Fruit fly (Drosophila melanogaster) whole organism, embryonic: Measurements from ENCODE around the gene Spt20.
A peak's percentile ranks its signal among the peaks of the same experiment; 100 is the strongest.

Experiments
- Atf3 ChIP-seq: fragments of 200-800 bp; sonication (Bioruptor generic); optimal IDR thresholded peaks from 3 replicates; lab custom pipeline; 2016; ENCODE audit warnings: missing biosample characterization, missing genetic modification characterization
- Atf6 ChIP-seq: fragments of 200-800 bp; sonication (Bioruptor generic); IDR thresholded peaks from 2 replicates; pipeline ENCODE4 v1.3.6; 2022; ENCODE audit warnings: missing biosample characterization, missing genetic modification characterization
- B-H1 ChIP-seq: fragments of 200-800 bp; sonication (Bioruptor generic); IDR thresholded peaks from 3 replicates; pipeline ENCODE4 v1.3.6; 2022; ENCODE audit warnings: missing biosample characterization, missing genetic modification characterization
- CG10543 ChIP-seq: fragments of 200-800 bp; sonication (Bioruptor generic); optimal IDR thresholded peaks from 3 replicates; lab custom pipeline; 2017; ENCODE audit warnings: missing biosample characterization, mild to moderate bottlenecking, missing genetic modification characterization, moderate library complexity
- CG11085 ChIP-seq: fragments of 200-800 bp; sonication (Bioruptor generic); IDR thresholded peaks from 2 replicates; pipeline ENCODE4 v1.3.6; 2022; ENCODE audit warnings: missing biosample characterization, missing genetic modification characterization
- CG11695 ChIP-seq: fragments of 200-800 bp; sonication (Bioruptor generic); IDR thresholded peaks from 3 replicates; pipeline ENCODE4 v1.3.6; 2022; ENCODE audit warnings: missing biosample characterization, missing genetic modification characterization
- CG11696 ChIP-seq: fragments of 200-800 bp; sonication (Bioruptor generic); IDR thresholded peaks from 2 replicates; pipeline ENCODE4 v1.3.6; 2022; ENCODE audit warnings: missing biosample characterization, missing genetic modification characterization
- CG12236 ChIP-seq: fragments of 200-800 bp; sonication (Bioruptor generic); optimal IDR thresholded peaks from 2 replicates; lab custom pipeline; 2016; ENCODE audit warnings: missing biosample characterization, missing genetic modification characterization
- CG13123 ChIP-seq: fragments of 200-800 bp; sonication (Bioruptor generic); optimal IDR thresholded peaks from 2 replicates; lab custom pipeline; 2016; ENCODE audit warnings: missing biosample characterization, missing genetic modification characterization
- CG17612 ChIP-seq: fragments of 200-800 bp; sonication (Bioruptor generic); IDR thresholded peaks from 2 replicates; pipeline ENCODE4 v1.3.6; 2022; ENCODE audit warnings: missing biosample characterization, missing genetic modification characterization
- CG1832 ChIP-seq: fragments of 200-800 bp; sonication (Bioruptor generic); optimal IDR thresholded peaks from 2 replicates; lab custom pipeline; 2017; ENCODE audit warnings: missing biosample characterization, mild to moderate bottlenecking, missing genetic modification characterization, inconsistent platforms
- CG2116 ChIP-seq: fragments of 200-800 bp; sonication (Bioruptor generic); optimal IDR thresholded peaks from 3 replicates; lab custom pipeline; 2018; ENCODE audit warnings: missing biosample characterization, mild to moderate bottlenecking, missing genetic modification characterization
- CG31224 ChIP-seq: fragments of 200-800 bp; sonication (Bioruptor generic); IDR thresholded peaks from 2 replicates; pipeline ENCODE4 v1.3.6; 2022; ENCODE audit warnings: missing biosample characterization, missing genetic modification characterization
- CG3847 ChIP-seq: fragments of 200-800 bp; sonication (Bioruptor generic); IDR thresholded peaks from 2 replicates; pipeline ENCODE4 v1.3.6; 2022; ENCODE audit warnings: missing biosample characterization, missing genetic modification characterization
- CG6175 ChIP-seq: fragments of 200-800 bp; sonication (Bioruptor generic); IDR thresholded peaks from 3 replicates; pipeline ENCODE4 v1.3.6; 2022; ENCODE audit warnings: missing biosample characterization, missing genetic modification characterization
- CG6272 ChIP-seq: fragments of 200-800 bp; sonication (Bioruptor generic); IDR thresholded peaks from 2 replicates; pipeline ENCODE4 v1.3.6; 2022; ENCODE audit warnings: missing biosample characterization, missing genetic modification characterization
- CG9876 ChIP-seq: fragments of 200-800 bp; sonication (Bioruptor generic); optimal IDR thresholded peaks from 2 replicates; lab custom pipeline; 2016; ENCODE audit warnings: missing biosample characterization, missing genetic modification characterization
- CTCF ChIP-seq: fragments of 200-800 bp; sonication (Bioruptor generic); optimal IDR thresholded peaks from 2 replicates; lab custom pipeline; 2017; ENCODE audit warnings: missing biosample characterization, mild to moderate bottlenecking, missing genetic modification characterization, moderate library complexity
- Dll ChIP-seq: fragments of 200-800 bp; sonication (Bioruptor generic); IDR thresholded peaks from 4 replicates; pipeline ENCODE4 v1.3.6; 2022; ENCODE audit warnings: missing biosample characterization, missing genetic modification characterization; ENCODE audit not compliant: partially characterized antibody
- Doc2 ChIP-seq: fragments of 200-800 bp; sonication (Bioruptor generic); IDR thresholded peaks from 2 replicates; pipeline ENCODE4 v1.3.6; 2022; ENCODE audit warnings: missing biosample characterization, missing genetic modification characterization
- Doc3 ChIP-seq: fragments of 200-800 bp; sonication (Bioruptor generic); IDR thresholded peaks from 3 replicates; pipeline ENCODE4 v1.3.6; 2022; ENCODE audit warnings: missing biosample characterization, missing genetic modification characterization; ENCODE audit not compliant: partially characterized antibody
- Dref ChIP-seq: fragments of 200-800 bp; sonication (Bioruptor generic); IDR thresholded peaks from 2 replicates; pipeline ENCODE4 v1.3.6; 2022; ENCODE audit warnings: missing biosample characterization, missing genetic modification characterization
- Drgx ChIP-seq: fragments of 200-800 bp; sonication (Bioruptor generic); IDR thresholded peaks from 2 replicates; pipeline ENCODE4 v1.3.6; 2022; ENCODE audit warnings: missing biosample characterization, missing genetic modification characterization
- ERR ChIP-seq: fragments of 200-800 bp; sonication (Bioruptor generic); optimal IDR thresholded peaks from 2 replicates; lab custom pipeline; 2016; ENCODE audit warnings: missing biosample characterization, missing genetic modification characterization
- Hand ChIP-seq: fragments of 200-800 bp; sonication (Bioruptor generic); optimal IDR thresholded peaks from 2 replicates; lab custom pipeline; 2017; ENCODE audit warnings: mild to moderate bottlenecking, missing biosample characterization, missing genetic modification reagents, missing genetic modification characterization
- Hsf ChIP-seq: fragments of 200-800 bp; sonication (Bioruptor generic); optimal IDR thresholded peaks from 3 replicates; lab custom pipeline; 2016; ENCODE audit warnings: missing biosample characterization, missing genetic modification characterization
- MTF-1 ChIP-seq: fragments of 200-800 bp; sonication (Bioruptor generic); optimal IDR thresholded peaks from 2 replicates; lab custom pipeline; 2018; ENCODE audit warnings: missing biosample characterization, mild to moderate bottlenecking, missing genetic modification characterization, borderline replicate concordance
- Mrtf ChIP-seq: fragments of 200-800 bp; sonication (Bioruptor generic); IDR thresholded peaks from 3 replicates; pipeline ENCODE4 v1.3.6; 2022; ENCODE audit warnings: missing biosample characterization, missing genetic modification characterization
- Oaz ChIP-seq: fragments of 200-800 bp; sonication (Bioruptor generic); IDR thresholded peaks from 2 replicates; pipeline ENCODE4 v1.3.6; 2022; ENCODE audit warnings: missing biosample characterization, missing genetic modification characterization
- Opbp ChIP-seq: fragments of 200-800 bp; sonication (Bioruptor generic); IDR thresholded peaks from 3 replicates; pipeline ENCODE4 v1.3.6; 2022; ENCODE audit warnings: missing biosample characterization, missing genetic modification characterization; ENCODE audit not compliant: partially characterized antibody
- Spps ChIP-seq: fragments of 200-800 bp; sonication (Bioruptor generic); optimal IDR thresholded peaks from 2 replicates; lab custom pipeline; 2018; ENCODE audit warnings: missing biosample characterization, mild to moderate bottlenecking, missing genetic modification characterization
- Ssrp ChIP-seq: fragments of 200-800 bp; sonication (Bioruptor generic); optimal IDR thresholded peaks from 2 replicates; lab custom pipeline; 2018; ENCODE audit warnings: missing biosample characterization, mild to moderate bottlenecking, missing genetic modification characterization, moderate library complexity
- TFAM ChIP-seq: fragments of 200-800 bp; sonication (Bioruptor generic); optimal IDR thresholded peaks from 2 replicates; lab custom pipeline; 2017; ENCODE audit warnings: missing biosample characterization, missing genetic modification characterization, inconsistent platforms
- Usf ChIP-seq: fragments of 200-800 bp; sonication (Bioruptor generic); optimal IDR thresholded peaks from 2 replicates; lab custom pipeline; 2017; ENCODE audit warnings: missing genotype, missing biosample characterization, missing genetic modification characterization
- ash1 ChIP-seq: fragments of 200-800 bp; sonication (Bioruptor generic); optimal IDR thresholded peaks from 2 replicates; lab custom pipeline; 2018; ENCODE audit warnings: missing biosample characterization, mild to moderate bottlenecking, missing genetic modification characterization
- bab2 ChIP-seq: fragments of 200-800 bp; sonication (Bioruptor generic); optimal IDR thresholded peaks from 2 replicates; lab custom pipeline; 2016; ENCODE audit warnings: missing biosample characterization, missing genetic modification characterization
- bowl ChIP-seq: fragments of 200-800 bp; sonication (Bioruptor generic); IDR thresholded peaks from 2 replicates; pipeline ENCODE4 v1.3.6; 2022; ENCODE audit warnings: missing biosample characterization, missing genetic modification characterization
- br ChIP-seq: fragments of >200 bp; optimal IDR thresholded peaks from 2 replicates; lab custom pipeline; 2017
- bsh ChIP-seq, 2 experiments: fragments of 200-800 bp; sonication (Bioruptor generic); optimal IDR thresholded peaks; 2 replicates each; lab custom pipeline; 2017 to 2018; ENCODE audit warnings: mild to moderate bottlenecking in 2 of 2, missing biosample characterization in 2 of 2, missing genetic modification characterization in 2 of 2, moderate library complexity in 1 of 2
- da ChIP-seq: fragments of 200-800 bp; sonication (Bioruptor generic); optimal IDR thresholded peaks from 2 replicates; lab custom pipeline; 2016; ENCODE audit warnings: missing biosample characterization, missing genetic modification characterization
- dimm ChIP-seq: fragments of 200-800 bp; sonication (Bioruptor generic); IDR thresholded peaks from 2 replicates; pipeline ENCODE4 v1.3.6; 2022; ENCODE audit warnings: missing biosample characterization, missing genetic modification characterization
- dmrt11E ChIP-seq: fragments of 200-800 bp; sonication (Bioruptor generic); optimal IDR thresholded peaks from 3 replicates; lab custom pipeline; 2018; ENCODE audit warnings: missing biosample characterization, mild to moderate bottlenecking, missing genetic modification characterization, moderate library complexity
- en ChIP-seq: fragments of 200-800 bp; sonication (Bioruptor generic); optimal IDR thresholded peaks from 2 replicates; lab custom pipeline; 2016; ENCODE audit warnings: missing biosample characterization, missing genetic modification characterization
- eve ChIP-seq, 2 experiments: fragments of >200 bp; optimal IDR thresholded peaks; 2 replicates each; lab custom pipeline; 2017; ENCODE audit warnings: missing biosample characterization in 2 of 2, missing genetic modification characterization in 2 of 2
- hth ChIP-seq: fragments of >200 bp; optimal IDR thresholded peaks from 2 replicates; lab custom pipeline; 2017; ENCODE audit warnings: inconsistent platforms
- insv ChIP-seq, 2 experiments: fragments of 200-800 bp; sonication (Bioruptor generic); optimal IDR thresholded peaks; 3 replicates each; lab custom pipeline; 2016 to 2018; ENCODE audit warnings: missing biosample characterization in 2 of 2, missing genetic modification characterization in 2 of 2
- klu ChIP-seq: fragments of 200-800 bp; sonication (Bioruptor generic); IDR thresholded peaks from 2 replicates; pipeline ENCODE4 v1.3.6; 2022; ENCODE audit warnings: missing biosample characterization, missing genetic modification characterization
- kni ChIP-seq: fragments of 200-800 bp; sonication (Bioruptor generic); optimal IDR thresholded peaks from 3 replicates; lab custom pipeline; 2017; ENCODE audit warnings: mild to moderate bottlenecking, missing biosample characterization, missing genetic modification reagents, missing genetic modification characterization
- lola ChIP-seq, 3 experiments: fragments of >200 bp in 2 of 3; fragments of 200-800 bp in 1 of 3; sonication (Bioruptor generic) in 1 of 3; optimal IDR thresholded peaks; 2 replicates each; lab custom pipeline; 2017 to 2019; ENCODE audit warnings: missing biosample characterization in 3 of 3, missing genetic modification characterization in 3 of 3, mild to moderate bottlenecking in 1 of 3, moderate library complexity in 1 of 3
- pho ChIP-seq: fragments of 200-800 bp; sonication (Bioruptor generic); optimal IDR thresholded peaks from 2 replicates; lab custom pipeline; 2016; ENCODE audit warnings: missing biosample characterization, missing genetic modification characterization
- vnd ChIP-seq: fragments of 200-800 bp; sonication (Bioruptor generic); IDR thresholded peaks from 3 replicates; pipeline ENCODE4 v1.3.6; 2022; ENCODE audit warnings: missing biosample characterization, missing genetic modification characterization; ENCODE audit not compliant: partially characterized antibody
- zfh1 ChIP-seq: fragments of 200-800 bp; sonication (Bioruptor generic); IDR thresholded peaks from 3 replicates; pipeline ENCODE4 v1.3.6; 2022; ENCODE audit warnings: missing biosample characterization, missing genetic modification characterization

Gene Spt20

dm6 chr3L:13479609-13480240 lies 22.8 kb upstream of the Spt20 start (continued):
- no peak for TF ChIP-seq CG12236
- TF ChIP-seq Spps (tag; lab: Kevin White, UChicago), result no peak
- no peak for TF ChIP-seq insv (GFP tag; optimal IDR thresholded peaks at IDR 0.05; lab: Kevin White, UChicago)
- no peak for TF ChIP-seq en (GFP tag; lab: Kevin White, UChicago)
- TF ChIP-seq Ssrp (tag; lab: Kevin White, UChicago), result peak; percentile 20
- no peak for TF ChIP-seq ash1
- no peak for TF ChIP-seq MTF-1 (GFP tag; lab: Kevin White, UChicago)
- TF ChIP-seq lola (GFP tag; optimal IDR thresholded peaks at IDR 0.05; lab: Kevin White, UChicago), result no peak
- no peak for TF ChIP-seq CTCF (GFP tag; lab: Kevin White, UChicago)
- TF ChIP-seq TFAM (GFP tag; lab: Kevin White, UChicago), result no peak
- peak; percentile 38 for TF ChIP-seq Hsf (GFP tag; lab: Kevin White, UChicago)
- no peak for TF ChIP-seq CG6272 (GFP tag; lab: Robert Waterston, UW)
- no peak for TF ChIP-seq bowl
- TF ChIP-seq da, result no peak
- TF ChIP-seq Opbp (GFP tag; lab: Robert Waterston, UW), result no peak
- no peak for TF ChIP-seq CG9876 (GFP tag; lab: Kevin White, UChicago)
- TF ChIP-seq CG11695 (GFP tag; lab: Robert Waterston, UW), result peak; percentile 51; the same call in 1 of the 3 replicates
- no peak for TF ChIP-seq CG17612 (GFP tag; lab: Robert Waterston, UW)
- no peak for TF ChIP-seq Dll (GFP tag; lab: Robert Waterston, UW)
- 0 out of 2 replicates have a peak, but pooled peaks have one; percentile 28 for TF ChIP-seq Oaz
- no peak for TF ChIP-seq vnd (GFP tag; lab: Robert Waterston, UW)
- peak; percentile 81 for TF ChIP-seq CG10543
- TF ChIP-seq CG6175 (GFP tag; lab: Robert Waterston, UW), result 0 out of 3 replicates have a peak, but pooled peaks have one; percentile 9
- no peak for TF ChIP-seq CG13123
- no peak for TF ChIP-seq B-H1 (GFP tag; lab: Robert Waterston, UW)
- no peak for TF ChIP-seq eve (GFP tag; optimal IDR thresholded peaks at IDR 0.05; lab: Kevin White, UChicago)
- TF ChIP-seq dmrt11E (tag; lab: Kevin White, UChicago), result no peak
- no peak for TF ChIP-seq CG11696 (GFP tag; lab: Robert Waterston, UW)
- TF ChIP-seq Atf6 (GFP tag; lab: Robert Waterston, UW), result peak; percentile 33; the same call in 1 of the 2 replicates
- no peak for TF ChIP-seq CG11085 (GFP tag; lab: Robert Waterston, UW)
- TF ChIP-seq Dref, result no peak
- no peak for TF ChIP-seq zfh1 (GFP tag; lab: Robert Waterston, UW)
- peak; percentile 42 for TF ChIP-seq pho (GFP tag; lab: Kevin White, UChicago)
- TF ChIP-seq bsh (GFP tag; optimal IDR thresholded peaks at IDR 0.05; lab: Kevin White, UChicago), result no peak
- no peak for TF ChIP-seq dimm (GFP tag; lab: Robert Waterston, UW)
- no peak for TF ChIP-seq Mrtf
- no peak for TF ChIP-seq hth
- TF ChIP-seq Usf (GFP tag; lab: Kevin White, UChicago), result no peak
- no peak for TF ChIP-seq Doc3 (GFP tag; lab: Robert Waterston, UW)
- TF ChIP-seq Doc2 (GFP tag; lab: Robert Waterston, UW), result no peak
- TF ChIP-seq CG31224 (GFP tag; lab: Robert Waterston, UW), result 0 out of 2 replicates have a peak, but pooled peaks have one; percentile 41
- no peak for TF ChIP-seq Atf3
- TF ChIP-seq ERR, result no peak
- TF ChIP-seq klu (GFP tag; lab: Robert Waterston, UW), result no peak
- TF ChIP-seq kni (GFP tag; lab: Kevin White, UChicago), result no peak
- no peak; the same call in 1 of the 2 replicates for TF ChIP-seq CG3847 (GFP tag; lab: Robert Waterston, UW)
- peak; percentile 6 for TF ChIP-seq CG2116 (GFP tag; lab: Kevin White, UChicago)
- TF ChIP-seq Drgx, result no peak
- peak; percentile 60 for TF ChIP-seq Hand
- no peak for TF ChIP-seq br
- TF ChIP-seq bab2, result peak; percentile 44
- no peak for TF ChIP-seq CG1832
